Fruit fly (Drosophila melanogaster): ENCODE data around the gene Inx5.

dm6 chrX:19135768-19136167 is 34.9 kb downstream of the Inx5 start, which contains the start of gene Obp18a:
- no peak for TF ChIP-seq ttk (optimal IDR thresholded peaks at IDR 0.05)
- TF ChIP-seq psq (optimal IDR thresholded peaks at IDR 0.05): no peak

Measured in Kc167 (cell line).